Worm (Caenorhabditis elegans) whole organism, L4 larva: ENCODE data around the gene ced-4.

ENCODE experiments used
- egl-27 ChIP-seq: sonication (generic microtip); optimal IDR thresholded peaks from 3 replicates; lab custom pipeline; 2017; ENCODE audit warnings: missing biosample characterization, missing genetic modification reagents, missing genetic modification characterization
- hlh-30 ChIP-seq: sonication (generic microtip); optimal IDR thresholded peaks from 2 replicates; lab custom pipeline; 2017; ENCODE audit warnings: antibody characterized with exemption, mild to moderate bottlenecking, missing genetic modification characterization, missing compliant biosample characterization; ENCODE audit not compliant: insufficient read depth
- lin-15B ChIP-seq: fragments of 150-350 bp; sonication (generic microtip); optimal IDR thresholded peaks from 3 replicates; lab custom pipeline; 2014; ENCODE audit warnings: missing biosample characterization, missing genetic modification characterization
- skn-1 ChIP-seq: fragments of 150-350 bp; optimal IDR thresholded peaks from 2 replicates; lab custom pipeline; 2014; ENCODE audit warnings: missing biosample characterization, missing genetic modification characterization
- unc-130 ChIP-seq: sonication (generic microtip); optimal IDR thresholded peaks from 2 replicates; lab custom pipeline; 2016; ENCODE audit warnings: missing genetic modification reagents, missing genetic modification characterization, missing compliant biosample characterization
- unc-62 ChIP-seq, 3 experiments: fragments of 150-350 bp in 1 of 3; sonication (generic microtip); optimal IDR thresholded peaks in 2 of 3; peaks in 1 of 3; 1 replicate in 1 of 3; 2 replicates in 2 of 3; lab custom pipeline; 2014 to 2017; ENCODE audit warnings: missing biosample characterization in 3 of 3, missing genetic modification characterization in 3 of 3, missing genetic modification reagents in 3 of 3, missing genotype in 1 of 3

DNA sequence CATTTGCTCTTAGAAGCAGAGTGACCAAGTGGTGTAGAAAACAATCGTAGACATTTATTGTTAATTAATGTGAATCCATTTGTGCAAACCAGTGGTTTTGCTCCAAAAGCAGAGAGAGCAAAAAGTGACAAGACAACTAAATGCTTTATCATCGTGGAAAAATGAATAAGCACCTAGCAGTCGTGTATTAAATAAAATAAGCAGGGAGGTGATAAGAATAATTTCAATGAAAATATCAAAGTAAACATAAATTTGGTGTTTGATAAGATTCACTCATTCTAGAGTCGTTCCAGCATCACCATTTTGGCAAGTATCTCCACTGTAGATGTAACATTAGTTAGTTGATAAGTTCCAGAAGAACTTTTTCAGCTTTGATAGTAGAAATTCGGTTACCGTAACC, 35.2 kb downstream of the ced-4 start, which contains the start of gene clec-6:
- no peak for TF ChIP-seq skn-1 (tag; lab: Kevin White, UChicago)
- TF ChIP-seq unc-130 (GFP tag; lab: Kevin White, UChicago) = no peak
- no peak for TF ChIP-seq unc-62 (GFP tag; optimal IDR thresholded peaks at IDR 0.05 in 1 of 2; lab: Kevin White, UChicago)
- TF ChIP-seq unc-62 (tag; optimal IDR thresholded peaks at IDR 0.05; lab: Kevin White, UChicago) = no peak
- no peak for TF ChIP-seq hlh-30 (tag; lab: Kevin White, UChicago)
- no peak for TF ChIP-seq lin-15B (tag; lab: Kevin White, UChicago)
- TF ChIP-seq egl-27 (tag; lab: Kevin White, UChicago) = no peak
